Worm (Caenorhabditis elegans) whole organism, L4 larva: ENCODE measurements around the gene Y39G8B.10.

Source experiments
- R02D3.7 ChIP-seq: fragments of 150-350 bp; sonication (generic microtip); optimal IDR thresholded peaks from 3 replicates; lab custom pipeline; 2014; ENCODE audit warnings: missing biosample characterization, missing genetic modification characterization
- egl-27 ChIP-seq: sonication (generic microtip); optimal IDR thresholded peaks from 3 replicates; lab custom pipeline; 2017; ENCODE audit warnings: missing biosample characterization, missing genetic modification reagents, missing genetic modification characterization
- fos-1 ChIP-seq: fragments of 150-350 bp; optimal IDR thresholded peaks from 2 replicates; lab custom pipeline; 2014; ENCODE audit warnings: missing biosample characterization, missing genetic modification characterization
- lin-29 ChIP-seq: fragments of 200-800 bp; sonication (Bioruptor generic); IDR thresholded peaks from 2 replicates; pipeline ENCODE4 v1.3.6; 2022; ENCODE audit warnings: missing genetic modification reagents, missing genetic modification characterization, missing compliant biosample characterization
- lir-3 ChIP-seq: sonication (generic microtip); optimal IDR thresholded peaks from 2 replicates; lab custom pipeline; 2016; ENCODE audit warnings: mild to moderate bottlenecking, missing genetic modification characterization, missing compliant biosample characterization
- nhr-237 ChIP-seq: sonication (generic microtip); optimal IDR thresholded peaks from 2 replicates; lab custom pipeline; 2017; ENCODE audit warnings: missing biosample characterization, missing genetic modification characterization
- ztf-11 ChIP-seq: fragments of 150-350 bp; optimal IDR thresholded peaks from 2 replicates; lab custom pipeline; 2014; ENCODE audit warnings: missing biosample characterization, missing genetic modification characterization

DNA sequence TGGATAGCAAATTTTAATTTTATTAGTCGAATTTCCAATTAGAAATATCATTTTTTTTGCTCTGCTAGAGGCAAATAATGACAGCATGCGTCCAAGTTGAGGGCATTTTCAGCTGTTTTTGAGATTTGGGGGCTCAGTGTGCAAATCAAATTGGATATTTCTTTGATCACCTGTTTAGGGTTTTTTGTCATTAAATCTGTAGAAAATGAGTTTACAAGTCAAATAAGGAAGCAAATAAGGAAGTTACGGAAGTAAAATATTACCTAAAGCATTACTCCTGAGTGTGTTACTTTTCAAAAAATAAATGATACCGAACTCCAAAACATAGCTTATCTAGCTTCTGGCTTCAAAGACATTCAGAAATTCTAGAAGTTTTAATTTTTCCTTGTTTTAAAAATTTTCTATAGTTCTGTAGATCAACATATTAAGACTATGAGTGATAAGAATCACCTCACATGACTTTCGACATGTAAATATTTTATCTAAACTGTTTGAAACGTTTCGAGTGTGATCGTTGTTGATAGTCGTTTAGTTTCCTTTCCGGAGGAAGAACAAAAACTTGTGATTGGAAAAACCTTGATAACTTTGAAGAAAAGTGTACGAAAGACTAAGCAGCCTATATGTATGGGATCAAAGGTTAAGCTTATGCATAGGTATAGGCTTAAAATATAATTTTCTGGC, 2.9 kb downstream of the Y39G8B.10 start, which contains the start of gene sre-48:
- no peak for TF ChIP-seq fos-1 (tag; lab: Kevin White, UChicago)
- TF ChIP-seq R02D3.7 (tag; lab: Kevin White, UChicago): no peak
- TF ChIP-seq lin-29 (GFP tag; lab: Robert Waterston, UW): no peak
- no peak for TF ChIP-seq egl-27 (tag; lab: Kevin White, UChicago)
- TF ChIP-seq nhr-237 (tag; lab: Kevin White, UChicago): no peak
- TF ChIP-seq lir-3 (tag; lab: Kevin White, UChicago): no peak
- no peak for TF ChIP-seq ztf-11 (tag; lab: Kevin White, UChicago)
